Fruit fly (Drosophila melanogaster) whole organism, wandering third instar larva: ENCODE measurements around the gene Reph.

Source experiments
- Abd-B ChIP-seq: fragments of >200 bp; optimal IDR thresholded peaks from 2 replicates; lab custom pipeline; 2017; ENCODE audit warnings: missing biosample characterization, missing genetic modification characterization
- Dfd ChIP-seq: fragments of >200 bp; optimal IDR thresholded peaks from 2 replicates; lab custom pipeline; 2017; ENCODE audit warnings: missing biosample characterization, missing genetic modification characterization
- Hr78 ChIP-seq: fragments of >200 bp; optimal IDR thresholded peaks from 2 replicates; lab custom pipeline; 2017; ENCODE audit warnings: missing biosample characterization, missing genetic modification characterization
- Mio ChIP-seq: sonication (Bioruptor generic); optimal IDR thresholded peaks from 2 replicates; lab custom pipeline; 2016; ENCODE audit warnings: missing biosample characterization, missing genetic modification characterization
- Myc ChIP-seq: fragments of >200 bp; optimal IDR thresholded peaks from 2 replicates; lab custom pipeline; 2017
- N ChIP-seq: fragments of >200 bp; optimal IDR thresholded peaks from 2 replicates; lab custom pipeline; 2018; ENCODE audit warnings: missing biosample characterization, missing external identifiers, missing genetic modification characterization
- Rel ChIP-seq, 2 experiments: fragments of 200-800 bp; sonication (Bioruptor generic) in 1 of 2; optimal IDR thresholded peaks; 2 replicates in 1 of 2; 3 replicates in 1 of 2; lab custom pipeline; 2016 to 2019; ENCODE audit warnings: mild to moderate bottlenecking in 2 of 2, missing biosample characterization in 2 of 2, missing genetic modification characterization in 2 of 2, moderate library complexity in 1 of 2
- Vsx2 ChIP-seq: fragments of 200-300, 225-300 bp; sonication (Bioruptor generic); optimal IDR thresholded peaks from 2 replicates; lab custom pipeline; 2018; ENCODE audit warnings: missing biosample characterization, missing genetic modification characterization; ENCODE audit not compliant: partially characterized antibody
- brk ChIP-seq: fragments of 200-800 bp; sonication (Bioruptor generic); optimal IDR thresholded peaks from 2 replicates; lab custom pipeline; 2016; ENCODE audit warnings: missing biosample characterization, mild to moderate bottlenecking, missing genetic modification characterization
- fru ChIP-seq: fragments of 200-800 bp; sonication (Bioruptor generic); optimal IDR thresholded peaks from 3 replicates; lab custom pipeline; 2016; ENCODE audit warnings: missing biosample characterization, mild to moderate bottlenecking, missing genetic modification characterization
- lola ChIP-seq: fragments of >200 bp; optimal IDR thresholded peaks from 2 replicates; lab custom pipeline; 2017; ENCODE audit warnings: missing biosample characterization, missing genetic modification characterization
- pan ChIP-seq: fragments of >200 bp; optimal IDR thresholded peaks from 2 replicates; lab custom pipeline; 2017
- psq ChIP-seq: fragments of 200-800 bp; sonication (Bioruptor generic); optimal IDR thresholded peaks from 3 replicates; lab custom pipeline; 2017; ENCODE audit warnings: missing biosample characterization, mild to moderate bottlenecking, missing genetic modification characterization, moderate library complexity

DNA sequence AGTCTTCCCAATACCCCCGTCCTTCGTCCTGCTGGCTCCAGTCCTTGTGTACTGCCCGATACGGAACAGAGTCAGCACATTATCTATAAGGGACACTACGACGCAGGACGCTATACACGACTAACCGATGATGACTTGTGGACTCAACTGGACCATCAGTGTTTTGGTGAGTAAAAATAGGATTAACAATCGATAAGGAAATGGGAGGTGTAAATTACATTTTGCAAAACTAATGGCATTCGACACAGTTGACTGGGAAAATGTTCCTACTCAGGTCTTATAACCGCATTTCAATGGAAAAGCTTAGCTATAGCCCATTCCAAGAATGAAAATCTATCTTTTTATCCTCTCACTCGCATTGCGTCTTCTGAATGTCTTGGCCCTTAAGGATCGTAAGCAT, 38.2 kb upstream of the Reph start, which contains the start of gene CG43703:
- TF ChIP-seq Myc (lab: Kevin White, UChicago) (no peak), psq (GFP tag; lab: Kevin White, UChicago) (no peak), Vsx2 (GFP tag; lab: Kevin White, UChicago) (no peak), Dfd (no peak), pan (lab: Kevin White, UChicago) (no peak), Rel (GFP tag; optimal IDR thresholded peaks at IDR 0.05; lab: Kevin White, UChicago) (no peak), Rel (tag; optimal IDR thresholded peaks at IDR 0.05; lab: Kevin White, UChicago) (no peak), Hr78 (GFP tag; lab: Kevin White, UChicago) (no peak), N (no peak), Abd-B (GFP tag; lab: Kevin White, UChicago) (no peak), lola (no peak), Mio (GFP tag; lab: Kevin White, UChicago) (no peak), fru (no peak), brk (GFP tag; lab: Kevin White, UChicago) (no peak)
